Fruit fly (Drosophila melanogaster) whole organism, adult: Measurements from ENCODE around the gene MICU1.

Experiments used
- CG11617 ChIP-seq: fragments of 200-800 bp; sonication (Bioruptor generic); optimal IDR thresholded peaks from 2 replicates; lab custom pipeline; 2017; ENCODE audit warnings: mild to moderate bottlenecking, missing biosample characterization, missing genetic modification reagents, missing genetic modification characterization
- CG12768 ChIP-seq: fragments of 200-800 bp; sonication (Bioruptor generic); optimal IDR thresholded peaks from 2 replicates; lab custom pipeline; 2017; ENCODE audit warnings: missing biosample characterization, missing genetic modification characterization, mild to moderate bottlenecking, moderate library complexity, missing genetic modification reagents
- CG14711 ChIP-seq: fragments of 200-800 bp; sonication (Bioruptor generic); optimal IDR thresholded peaks from 2 replicates; lab custom pipeline; 2018; ENCODE audit warnings: missing biosample characterization, mild to moderate bottlenecking, missing genetic modification characterization, moderate library complexity
- CG1620 ChIP-seq: fragments of 200-800 bp; sonication (Bioruptor generic); optimal IDR thresholded peaks from 2 replicates; lab custom pipeline; 2016; ENCODE audit warnings: missing biosample characterization, missing genetic modification characterization
- CG33017 ChIP-seq: fragments of 200-800 bp; sonication (Bioruptor generic); optimal IDR thresholded peaks from 2 replicates; lab custom pipeline; 2018; ENCODE audit warnings: missing biosample characterization, mild to moderate bottlenecking, missing genetic modification characterization, moderate library complexity
- CG5204 ChIP-seq: fragments of 200-800 bp; sonication (Bioruptor generic); optimal IDR thresholded peaks from 2 replicates; lab custom pipeline; 2016; ENCODE audit warnings: missing biosample characterization, missing genetic modification characterization
- CG7045 ChIP-seq: fragments of 200-800 bp; sonication (Bioruptor generic); optimal IDR thresholded peaks from 2 replicates; lab custom pipeline; 2017; ENCODE audit warnings: missing biosample characterization, mild to moderate bottlenecking, missing genetic modification characterization
- CG7101 ChIP-seq: fragments of 200-800 bp; sonication (Bioruptor generic); optimal IDR thresholded peaks from 2 replicates; lab custom pipeline; 2018; ENCODE audit warnings: missing biosample characterization, mild to moderate bottlenecking, missing genetic modification characterization, moderate library complexity
- Clk ChIP-seq: fragments of 200-800 bp; sonication (Bioruptor generic); optimal IDR thresholded peaks from 2 replicates; lab custom pipeline; 2017; ENCODE audit warnings: missing biosample characterization, missing genetic modification characterization
- Crg-1 ChIP-seq: fragments of 200-800 bp; sonication (Bioruptor generic); optimal IDR thresholded peaks from 2 replicates; lab custom pipeline; 2016; ENCODE audit warnings: missing biosample characterization, missing genetic modification characterization
- Hr96 ChIP-seq: fragments of 200-800 bp; sonication (Bioruptor generic); optimal IDR thresholded peaks from 2 replicates; lab custom pipeline; 2016; ENCODE audit warnings: missing biosample characterization, missing genetic modification characterization
- Mnt ChIP-seq: fragments of 200-800 bp; sonication (Bioruptor generic); optimal IDR thresholded peaks from 2 replicates; lab custom pipeline; 2016; ENCODE audit warnings: missing biosample characterization, mild to moderate bottlenecking, missing genetic modification characterization
- bab1 ChIP-seq: fragments of 200-800 bp; sonication (Bioruptor generic); optimal IDR thresholded peaks from 3 replicates; lab custom pipeline; 2019; ENCODE audit warnings: missing biosample characterization, mild to moderate bottlenecking, missing genetic modification characterization, moderate library complexity
- cic ChIP-seq: fragments of 200-800 bp; sonication (Bioruptor generic); optimal IDR thresholded peaks from 2 replicates; lab custom pipeline; 2017; ENCODE audit warnings: missing biosample characterization, mild to moderate bottlenecking, missing genetic modification characterization, moderate library complexity
- cnc ChIP-seq, 2 experiments: fragments of >200 bp; optimal IDR thresholded peaks; 2 replicates each; lab custom pipeline; 2017
- kay ChIP-seq: fragments of 200-800 bp; sonication (Bioruptor generic); peaks from one replicate; lab custom pipeline; 2016; ENCODE audit warnings: missing biosample characterization, missing genetic modification characterization, borderline replicate concordance
- ovo ChIP-seq: fragments of 200-800 bp; sonication (Bioruptor generic); optimal IDR thresholded peaks from 2 replicates; lab custom pipeline; 2016; ENCODE audit warnings: missing biosample characterization, missing genetic modification characterization
- pad ChIP-seq: fragments of 200-800 bp; sonication (Bioruptor generic); optimal IDR thresholded peaks from 3 replicates; lab custom pipeline; 2017; ENCODE audit warnings: missing biosample characterization, missing genetic modification characterization, mild to moderate bottlenecking, moderate library complexity, missing genetic modification reagents
- tj ChIP-seq: fragments of 200-800 bp; sonication (Bioruptor generic); optimal IDR thresholded peaks from 3 replicates; lab custom pipeline; 2017; ENCODE audit warnings: missing biosample characterization, mild to moderate bottlenecking, missing genetic modification characterization, moderate library complexity
- toe ChIP-seq: fragments of 200-800 bp; sonication (Bioruptor generic); optimal IDR thresholded peaks from 2 replicates; lab custom pipeline; 2016; ENCODE audit warnings: missing biosample characterization, missing genetic modification characterization

Gene MICU1

DNA sequence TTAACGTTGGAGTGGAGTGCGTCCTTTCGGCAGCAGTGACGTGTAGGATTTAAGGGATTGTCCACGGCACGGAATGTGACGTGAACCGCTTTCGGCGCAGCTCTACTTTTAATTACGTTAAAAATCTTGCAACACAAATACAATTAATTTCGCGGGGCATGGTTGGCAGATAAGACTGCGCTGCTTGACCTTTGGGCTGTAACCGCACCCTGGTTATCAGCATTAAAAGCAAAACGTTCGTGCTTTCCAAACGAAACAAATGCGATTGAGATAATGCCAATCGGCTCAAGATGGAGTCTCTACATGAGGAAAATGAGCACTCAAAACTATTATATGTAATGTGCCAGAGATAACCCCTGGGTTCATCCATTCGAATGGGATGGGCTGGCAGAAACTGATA, 31.5 kb downstream of the MICU1 start:
- no peak for TF ChIP-seq CG7045 (GFP tag; lab: Kevin White, UChicago)
- no peak for TF ChIP-seq CG7101
- no peak for TF ChIP-seq pad
- TF ChIP-seq kay (GFP tag; lab: Kevin White, UChicago): no peak
- TF ChIP-seq cic: no peak
- no peak for TF ChIP-seq Hr96 (GFP tag; lab: Kevin White, UChicago)
- no peak for TF ChIP-seq ovo
- no peak for TF ChIP-seq CG14711 (tag; lab: Kevin White, UChicago)
- no peak for TF ChIP-seq Clk (GFP tag; lab: Kevin White, UChicago)
- TF ChIP-seq Crg-1: no peak
- no peak for TF ChIP-seq CG33017 (tag; lab: Kevin White, UChicago)

DNA sequence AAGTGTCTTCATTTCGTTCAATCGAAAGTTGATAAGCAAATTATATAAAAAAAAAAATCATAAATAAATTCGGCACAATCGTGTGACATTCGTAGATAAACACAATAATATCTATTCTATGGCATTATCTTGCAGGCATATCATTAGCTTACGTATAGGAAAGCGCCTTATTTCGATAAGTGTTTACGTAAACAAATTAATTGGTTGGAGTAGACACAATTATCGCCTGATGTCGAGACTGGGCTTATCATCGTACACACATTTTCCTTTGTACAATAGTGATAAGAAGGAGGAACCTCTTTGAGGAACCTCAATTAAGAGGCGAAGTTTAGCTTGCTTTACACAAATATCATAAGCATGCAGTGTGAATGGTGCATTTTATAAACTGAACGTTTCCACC, 32.9 kb downstream of the MICU1 start:
- TF ChIP-seq CG14711 (tag; lab: Kevin White, UChicago): no peak
- TF ChIP-seq CG11617 (GFP tag; lab: Kevin White, UChicago): no peak
- no peak for TF ChIP-seq CG7101
- peak; percentile 88 for TF ChIP-seq kay (GFP tag; lab: Kevin White, UChicago)
- TF ChIP-seq ovo: no peak
- TF ChIP-seq tj: peak; percentile 15
- peak; percentile 19 for TF ChIP-seq CG33017 (tag; lab: Kevin White, UChicago)
- no peak for TF ChIP-seq Mnt (GFP tag; lab: Kevin White, UChicago)
- no peak for TF ChIP-seq pad
- TF ChIP-seq Hr96 (GFP tag; lab: Kevin White, UChicago): no peak
- TF ChIP-seq CG7045 (GFP tag; lab: Kevin White, UChicago): no peak
- peak; percentile 66 for TF ChIP-seq cic
- no peak for TF ChIP-seq CG5204 (GFP tag; lab: Kevin White, UChicago)
- peak; percentile 26 for TF ChIP-seq CG12768 (GFP tag; lab: Kevin White, UChicago)

DNA sequence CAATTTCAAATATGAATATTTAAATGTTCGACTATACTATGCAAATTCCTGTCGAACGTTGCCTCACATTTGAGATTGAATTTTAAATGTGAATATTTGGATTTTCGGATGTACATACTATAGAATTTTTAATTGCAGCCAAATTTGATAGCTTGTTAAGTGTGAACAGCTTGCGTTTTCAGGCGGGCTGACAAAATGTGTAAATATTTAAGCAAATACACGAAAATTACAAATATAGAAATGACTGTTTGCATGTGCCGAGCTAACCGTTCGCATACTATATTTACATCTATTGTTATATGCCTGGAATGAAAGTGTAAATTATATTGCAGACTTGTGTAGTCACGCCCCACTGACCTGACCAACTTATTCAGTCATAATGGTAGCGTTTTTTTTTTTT, 33.6 kb downstream of the MICU1 start:
- TF ChIP-seq CG14711 (tag; lab: Kevin White, UChicago): no peak
- no peak for TF ChIP-seq CG5204 (GFP tag; lab: Kevin White, UChicago)
- TF ChIP-seq Mnt (GFP tag; lab: Kevin White, UChicago): no peak
- TF ChIP-seq CG12768 (GFP tag; lab: Kevin White, UChicago): no peak
- no peak for TF ChIP-seq Hr96 (GFP tag; lab: Kevin White, UChicago)
- no peak for TF ChIP-seq CG1620 (GFP tag; lab: Kevin White, UChicago)
- TF ChIP-seq cnc (optimal IDR thresholded peaks at IDR 0.05; lab: Kevin White, UChicago): no peak
- no peak for TF ChIP-seq Clk (GFP tag; lab: Kevin White, UChicago)
- no peak for TF ChIP-seq kay (GFP tag; lab: Kevin White, UChicago)
- no peak for TF ChIP-seq CG7101
- TF ChIP-seq bab1 (GFP tag; lab: Kevin White, UChicago): no peak
- no peak for TF ChIP-seq CG33017 (tag; lab: Kevin White, UChicago)
- no peak for TF ChIP-seq pad
- no peak for TF ChIP-seq ovo
- no peak for TF ChIP-seq CG11617 (GFP tag; lab: Kevin White, UChicago)
- TF ChIP-seq toe: no peak
- no peak for TF ChIP-seq tj

DNA sequence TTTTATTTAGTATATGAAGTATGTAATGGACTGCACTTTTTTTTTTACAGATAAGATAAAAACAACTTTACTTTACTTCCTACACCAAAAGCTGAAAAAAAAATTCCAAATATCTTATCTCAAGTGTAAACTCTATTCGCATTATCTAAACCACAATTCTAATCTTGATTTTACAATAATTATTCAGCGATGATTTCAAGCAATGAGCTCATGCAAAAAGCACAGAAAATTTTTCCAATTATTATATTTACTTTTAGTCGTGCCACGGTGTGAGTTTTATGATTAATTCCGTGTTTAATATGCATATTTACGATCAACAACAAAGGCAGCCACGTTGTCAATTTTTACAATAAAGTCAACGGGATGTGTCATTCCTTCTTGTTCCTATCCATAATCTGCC, 34.2 kb downstream of the MICU1 start:
- peak; percentile 41 for TF ChIP-seq cic
- no peak for TF ChIP-seq Crg-1

DNA sequence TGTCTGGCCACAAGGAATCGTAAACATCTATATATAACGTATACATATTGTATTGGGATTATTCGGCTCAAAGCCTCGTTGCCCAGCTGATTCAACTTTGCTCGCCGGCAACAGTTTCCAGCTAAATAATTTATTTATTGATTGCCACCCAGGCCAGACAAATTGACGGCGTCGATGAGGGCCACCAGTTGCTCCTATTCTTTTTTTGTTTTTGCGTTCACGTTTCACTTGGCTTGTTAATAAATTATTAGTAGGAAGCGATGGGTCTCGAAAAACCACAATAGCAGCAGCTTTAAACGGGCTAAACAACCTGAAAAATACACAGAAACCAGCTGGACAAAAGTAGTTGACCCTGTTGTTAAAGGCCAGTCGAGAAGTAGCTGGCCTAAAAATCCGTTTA, 35.0 kb downstream of the MICU1 start:
- no peak for TF ChIP-seq CG7101
- TF ChIP-seq CG11617 (GFP tag; lab: Kevin White, UChicago): no peak

DNA sequence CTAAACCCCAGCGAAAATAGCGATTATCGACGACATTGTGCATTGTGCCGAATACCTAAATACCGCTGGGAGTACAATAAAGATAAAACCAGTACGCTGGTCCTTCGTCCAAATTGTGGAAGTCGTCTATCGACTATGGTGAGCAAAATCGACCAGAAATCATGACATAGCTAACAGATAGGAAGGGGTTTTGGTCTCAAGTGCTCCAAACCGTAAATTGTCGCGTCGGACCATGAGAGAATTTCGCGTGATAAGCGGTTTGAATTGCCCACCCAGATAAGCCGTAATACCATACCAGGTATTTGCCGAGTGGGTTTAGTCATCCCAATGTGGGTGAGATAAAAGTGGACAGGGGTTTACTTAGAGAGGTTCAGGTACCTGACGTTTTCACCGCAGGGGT, 35.9 kb downstream of the MICU1 start:
- TF ChIP-seq kay (GFP tag; lab: Kevin White, UChicago): peak; percentile 53
- TF ChIP-seq cic: peak; percentile 84
- TF ChIP-seq cnc (optimal IDR thresholded peaks at IDR 0.05; lab: Kevin White, UChicago): no peak
- peak; percentile 4 for TF ChIP-seq tj
- no peak for TF ChIP-seq CG1620 (GFP tag; lab: Kevin White, UChicago)
- peak; percentile 1 for TF ChIP-seq CG7045 (GFP tag; lab: Kevin White, UChicago)
- TF ChIP-seq CG11617 (GFP tag; lab: Kevin White, UChicago): no peak
- TF ChIP-seq CG33017 (tag; lab: Kevin White, UChicago): peak; percentile 38
- TF ChIP-seq Mnt (GFP tag; lab: Kevin White, UChicago): peak; percentile 36
- TF ChIP-seq CG12768 (GFP tag; lab: Kevin White, UChicago): peak; percentile 35

DNA sequence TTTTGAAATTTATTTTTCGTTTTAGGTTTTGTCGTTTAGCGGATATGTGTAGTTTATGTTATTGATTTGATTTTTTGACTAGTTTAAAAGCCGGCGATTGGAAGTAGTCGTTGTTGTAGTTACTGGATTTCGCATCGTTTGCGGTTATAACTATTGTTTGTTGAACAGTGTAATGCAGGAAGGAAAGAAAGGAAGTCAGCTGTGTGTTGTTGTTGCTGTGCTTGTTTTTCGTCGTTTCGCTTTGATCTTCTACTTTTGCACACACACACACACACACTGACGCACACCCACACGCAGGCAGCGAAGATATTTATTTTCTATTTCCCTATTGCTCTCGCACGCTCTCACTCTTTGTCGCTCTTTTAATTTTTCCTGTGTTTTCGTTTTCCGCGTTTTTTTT, 37.1 kb downstream of the MICU1 start:
- TF ChIP-seq tj (no peak), Crg-1 (no peak), CG11617 (GFP tag; lab: Kevin White, UChicago) (no peak), CG7101 (no peak), ovo (no peak), toe (no peak)

DNA sequence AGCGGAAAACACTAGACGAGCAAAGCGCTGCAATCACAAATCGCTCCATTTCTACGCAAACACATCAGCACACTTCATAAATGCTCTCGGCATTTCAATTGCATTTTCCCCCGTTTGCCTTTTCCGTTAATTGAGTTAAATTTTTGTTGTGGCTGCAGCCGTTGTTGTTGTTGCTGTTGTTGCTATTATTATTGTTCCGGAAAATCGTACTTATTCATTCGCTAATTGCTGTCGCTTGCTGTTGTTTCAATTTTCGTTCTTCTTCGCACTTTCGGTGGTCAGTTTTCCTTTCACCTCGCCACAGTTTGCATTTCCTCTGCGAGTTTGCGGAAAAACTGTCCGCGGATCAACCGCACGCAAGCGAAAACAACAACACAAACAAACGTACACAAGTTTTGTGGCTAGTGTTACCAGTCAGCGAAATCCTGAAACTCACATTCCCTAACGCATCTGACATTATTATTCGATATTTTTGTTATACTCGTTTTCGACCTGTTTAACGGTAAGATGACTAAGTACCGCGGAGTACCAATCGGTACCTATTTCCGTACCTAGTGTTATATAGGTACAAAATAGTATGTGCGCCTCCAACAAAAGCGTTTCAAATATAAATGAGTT, 37.7 kb downstream of the MICU1 start, which contains the start of gene CG13784:
CG13784 (minus strand) TSS at position 384 of the 618 bp plus-strand sequence.
- TF ChIP-seq CG7101: peak; percentile 48
- TF ChIP-seq bab1 (GFP tag; lab: Kevin White, UChicago): peak; percentile 51
- no peak for TF ChIP-seq CG7045 (GFP tag; lab: Kevin White, UChicago)
- peak; percentile 61 for TF ChIP-seq tj
- TF ChIP-seq cic: peak; percentile 38
- TF ChIP-seq toe: no peak
- peak; percentile 52 for TF ChIP-seq Mnt (GFP tag; lab: Kevin White, UChicago)
- peak; percentile 34 for TF ChIP-seq CG11617 (GFP tag; lab: Kevin White, UChicago)
- peak; percentile 30 for TF ChIP-seq CG12768 (GFP tag; lab: Kevin White, UChicago)
- no peak for TF ChIP-seq CG14711 (tag; lab: Kevin White, UChicago)
- no peak for TF ChIP-seq Hr96 (GFP tag; lab: Kevin White, UChicago)
- TF ChIP-seq kay (GFP tag; lab: Kevin White, UChicago): no peak
- TF ChIP-seq Crg-1: peak; percentile 18
- no peak for TF ChIP-seq cnc (optimal IDR thresholded peaks at IDR 0.05; lab: Kevin White, UChicago)
- TF ChIP-seq CG5204 (GFP tag; lab: Kevin White, UChicago): no peak
- TF ChIP-seq CG33017 (tag; lab: Kevin White, UChicago): peak; percentile 27
- peak; percentile 74 for TF ChIP-seq ovo
- TF ChIP-seq pad: peak; percentile 76
- no peak for TF ChIP-seq CG1620 (GFP tag; lab: Kevin White, UChicago)
- TF ChIP-seq Clk (GFP tag; lab: Kevin White, UChicago): no peak
